Worm (Caenorhabditis elegans): ENCODE results near the gene arx-6.

arx-6 gene

ce11 chrIII:4899035-4899578 is 20.6 kb downstream of the arx-6 start, which contains the start of gene nhl-2:
nhl-2 (minus strand) TSS chrIII:4899085.
- TF ChIP-seq grh-1 (GFP tag; IDR thresholded peaks at IDR 0.05) = no peak
- no peak for TF ChIP-seq egl-13 (tag; optimal IDR thresholded peaks at IDR 0.05)
- no peak for TF ChIP-seq efl-1 (optimal IDR thresholded peaks at IDR 0.05)
- TF ChIP-seq efl-1 (GFP tag; optimal IDR thresholded peaks at IDR 0.05 in 1 of 2) = peak in 1 of 2 experiments; percentile 84
- peak in 1 of 2 experiments; percentile 5 for TF ChIP-seq lin-35 (GFP tag; optimal IDR thresholded peaks at IDR 0.05)
- TF ChIP-seq nhr-85 (tag) = peak; percentile 41

DNA sequence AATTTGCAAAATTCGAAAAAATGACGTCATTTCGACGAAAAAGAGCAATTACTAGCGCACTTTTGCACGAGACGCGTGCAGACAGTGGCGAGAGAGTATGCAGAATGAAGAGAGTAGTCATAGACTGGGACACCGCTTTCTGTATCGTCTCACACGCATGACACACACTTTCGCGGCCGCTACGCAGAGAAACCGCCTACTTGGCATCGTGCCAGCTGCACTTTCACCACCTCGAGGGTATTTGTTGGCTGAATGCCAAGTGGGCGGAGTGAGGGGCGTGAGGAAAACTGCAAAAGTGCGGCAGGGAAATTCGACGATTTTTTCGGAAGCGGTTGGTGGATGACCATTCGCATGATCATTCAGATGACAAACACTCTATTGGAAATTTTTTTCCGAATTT is 21.3 kb downstream of the arx-6 start:
- peak; percentile 100 for TF ChIP-seq nhr-20 (tag; optimal IDR thresholded peaks at IDR 0.05)
- peak; percentile 84 for TF ChIP-seq snpc-4 (tag; optimal IDR thresholded peaks at IDR 0.05)
- TF ChIP-seq jun-1 (tag; optimal IDR thresholded peaks at IDR 0.05) = peak; percentile 99
- peak; percentile 96 for TF ChIP-seq mep-1 (tag; optimal IDR thresholded peaks at IDR 0.05)
- TF ChIP-seq snu-23 (GFP tag; optimal IDR thresholded peaks at IDR 0.05) = peak; percentile 100
- no peak for TF ChIP-seq nhr-28 (tag; optimal IDR thresholded peaks at IDR 0.05)
- TF ChIP-seq hlh-4 (tag; optimal IDR thresholded peaks at IDR 0.05) = peak; percentile 83
- TF ChIP-seq ceh-88 (GFP tag; IDR thresholded peaks at IDR 0.05) = peak; percentile 99
- TF ChIP-seq C16A3.4 (tag; optimal IDR thresholded peaks at IDR 0.05) = peak; percentile 99
- peak; percentile 69 for TF ChIP-seq ces-1 (GFP tag; optimal IDR thresholded peaks at IDR 0.05)
- TF ChIP-seq C04F5.9 (tag; optimal IDR thresholded peaks at IDR 0.05) = peak; percentile 97
- TF ChIP-seq egl-27 (tag; optimal IDR thresholded peaks at IDR 0.05) = peak; percentile 83 to 96
- TF ChIP-seq vab-15 (tag; optimal IDR thresholded peaks at IDR 0.05) = peak; percentile 98
- peak; percentile 95 for TF ChIP-seq aha-1 (tag; optimal IDR thresholded peaks at IDR 0.05)
- TF ChIP-seq unc-130 (tag; optimal IDR thresholded peaks at IDR 0.05) = peak; percentile 97
- peak; percentile 99 for TF ChIP-seq fkh-10 (GFP tag; optimal IDR thresholded peaks at IDR 0.05)
- TF ChIP-seq egl-13 (tag; optimal IDR thresholded peaks at IDR 0.05) = peak; percentile 100
- TF ChIP-seq zip-4 (GFP tag; optimal IDR thresholded peaks at IDR 0.05) = peak; percentile 96
- peak; percentile 98 for TF ChIP-seq mab-9 (GFP tag; IDR thresholded peaks at IDR 0.05)
- TF ChIP-seq blmp-1 (tag; optimal IDR thresholded peaks at IDR 0.05) = peak; percentile 100
- peak; percentile 100 for TF ChIP-seq dsc-1 (tag; optimal IDR thresholded peaks at IDR 0.05)
- peak; percentile 99 for TF ChIP-seq xbp-1 (tag; optimal IDR thresholded peaks at IDR 0.05)
- peak; percentile 68 for TF ChIP-seq F16B12.6 (tag; optimal IDR thresholded peaks at IDR 0.05)
- no peak for TF ChIP-seq sptf-1 (tag; optimal IDR thresholded peaks at IDR 0.05)
- TF ChIP-seq sox-4 (tag; optimal IDR thresholded peaks at IDR 0.05) = peak; percentile 99
- TF ChIP-seq mef-2 (tag; optimal IDR thresholded peaks at IDR 0.05) = peak; percentile 96
- peak in 5 of 6 experiments; percentile 68 to 98 (median 97) for TF ChIP-seq elt-3 (tag; optimal IDR thresholded peaks at IDR 0.05)
- no peak for TF ChIP-seq nhr-84 (tag; optimal IDR thresholded peaks at IDR 0.05)
- TF ChIP-seq ztf-11 (tag; optimal IDR thresholded peaks at IDR 0.05) = peak in 1 of 2 experiments; percentile 99
- no peak for TF ChIP-seq alr-1 (tag; optimal IDR thresholded peaks at IDR 0.05; ENCODE audit: borderline replicate concordance)
- TF ChIP-seq mdl-1 (tag; optimal IDR thresholded peaks at IDR 0.05) = peak; percentile 45 to 99
- TF ChIP-seq lin-39 (tag; optimal IDR thresholded peaks at IDR 0.05) = peak; percentile 93
- peak; percentile 95 to 98 (median 97) for TF ChIP-seq ceh-82 (tag; optimal IDR thresholded peaks at IDR 0.05)
- peak; percentile 100 for TF ChIP-seq nhr-47 (tag; optimal IDR thresholded peaks at IDR 0.05)
- TF ChIP-seq ceh-90 (tag; optimal IDR thresholded peaks at IDR 0.05) = peak; percentile 73
- peak; percentile 100 for TF ChIP-seq lin-14 (GFP tag; optimal IDR thresholded peaks at IDR 0.05)
- no peak for TF ChIP-seq unc-30 (tag; optimal IDR thresholded peaks at IDR 0.05)
- TF ChIP-seq irx-1 (tag; optimal IDR thresholded peaks at IDR 0.05) = peak; percentile 98
- peak; percentile 43 for TF ChIP-seq nhr-12 (tag; optimal IDR thresholded peaks at IDR 0.05)
- peak; percentile 94 to 95 for TF ChIP-seq lin-35 (GFP tag; optimal IDR thresholded peaks at IDR 0.05)
- TF ChIP-seq swsn-7 (tag; optimal IDR thresholded peaks at IDR 0.05) = peak; percentile 100
- peak; percentile 95 for TF ChIP-seq nhr-237 (tag; optimal IDR thresholded peaks at IDR 0.05)
- peak; percentile 100 for TF ChIP-seq nhr-71 (tag; optimal IDR thresholded peaks at IDR 0.05)
- TF ChIP-seq ama-1 (optimal IDR thresholded peaks at IDR 0.05) = no peak
- peak; percentile 80 for TF ChIP-seq unc-98 (GFP tag; IDR thresholded peaks at IDR 0.05)
- TF ChIP-seq ceh-8 (GFP tag; optimal IDR thresholded peaks at IDR 0.05) = peak; percentile 99
- TF ChIP-seq nhr-90 (tag; optimal IDR thresholded peaks at IDR 0.05; ENCODE audit: poor library complexity) = peak; percentile 99

Measured in whole organism, L1 larva.